Worm (Caenorhabditis elegans) whole organism, L4 larva: ENCODE data around the gene egrh-3.

Experiments used
- T20F7.1 ChIP-seq: fragments of 200-800 bp; sonication (Bioruptor generic); optimal IDR thresholded peaks from 2 replicates; lab custom pipeline; 2018; ENCODE audit warnings: mild to moderate bottlenecking, missing genetic modification characterization, missing compliant biosample characterization
- ZK546.5 ChIP-seq, 2 experiments: sonication (generic microtip); optimal IDR thresholded peaks; 2 replicates each; lab custom pipeline; 2017; ENCODE audit warnings: missing biosample characterization in 2 of 2, missing genetic modification characterization in 2 of 2
- aha-1 ChIP-seq: fragments of 150-350 bp; peaks from one replicate; lab custom pipeline; 2014; ENCODE audit warnings: missing biosample characterization, missing genetic modification characterization
- aly-2 ChIP-seq: sonication (generic microtip); optimal IDR thresholded peaks from 2 replicates; lab custom pipeline; 2018; ENCODE audit warnings: missing biosample characterization, missing genetic modification characterization
- ama-1 ChIP-seq: fragments of 150-350 bp; optimal IDR thresholded peaks from 2 replicates; lab custom pipeline; 2014; ENCODE audit warnings: inconsistent platforms, mixed read lengths
- arid-1 ChIP-seq: fragments of 200-800 bp; sonication (Bioruptor generic); conservative IDR thresholded peaks from 2 replicates; pipeline ENCODE4 v1.3.6; 2022; ENCODE audit warnings: missing genetic modification reagents, missing genetic modification characterization, missing compliant biosample characterization
- ceh-32 ChIP-seq: sonication (generic microtip); optimal IDR thresholded peaks from 2 replicates; lab custom pipeline; 2016; ENCODE audit warnings: mild to moderate bottlenecking, missing genetic modification characterization, missing compliant biosample characterization; ENCODE audit not compliant: poor library complexity
- ceh-44 ChIP-seq: fragments of 200-800 bp; sonication (Bioruptor generic); IDR thresholded peaks from 2 replicates; pipeline ENCODE4 v1.3.6; 2022; ENCODE audit warnings: missing genetic modification reagents, missing genetic modification characterization, missing compliant biosample characterization
- ceh-62 ChIP-seq: sonication (generic microtip); optimal IDR thresholded peaks from 2 replicates; lab custom pipeline; 2017; ENCODE audit warnings: missing biosample characterization, missing genetic modification characterization
- cey-2 ChIP-seq: sonication (generic microtip); optimal IDR thresholded peaks from 3 replicates; lab custom pipeline; 2017; ENCODE audit warnings: missing genetic modification characterization, mild to moderate bottlenecking, missing compliant biosample characterization, antibody characterized with exemption, borderline replicate concordance; ENCODE audit not compliant: insufficient read depth
- daf-12 ChIP-seq: fragments of 150-350 bp; optimal IDR thresholded peaks from 2 replicates; lab custom pipeline; 2014; ENCODE audit warnings: missing biosample characterization, missing genetic modification reagents, missing genetic modification characterization
- daf-16 ChIP-seq, 3 experiments: sonication (generic microtip); optimal IDR thresholded peaks; 2 replicates each; lab custom pipeline; 2016 to 2017; ENCODE audit warnings: missing genetic modification characterization in 3 of 3, missing genetic modification reagents in 3 of 3, mild to moderate bottlenecking in 2 of 3, missing compliant biosample characterization in 2 of 3, missing biosample characterization in 1 of 3, moderate library complexity in 1 of 3
- duxl-1 ChIP-seq: sonication (generic microtip); optimal IDR thresholded peaks from 2 replicates; lab custom pipeline; 2016; ENCODE audit warnings: mild to moderate bottlenecking, missing genetic modification characterization, moderate library complexity, missing compliant biosample characterization; ENCODE audit not compliant: poor library complexity
- dve-1 ChIP-seq: sonication (generic microtip); optimal IDR thresholded peaks from 2 replicates; lab custom pipeline; 2017; ENCODE audit warnings: antibody characterized with exemption, mild to moderate bottlenecking, missing genetic modification characterization, missing compliant biosample characterization; ENCODE audit not compliant: insufficient read depth
- egl-27 ChIP-seq: sonication (generic microtip); optimal IDR thresholded peaks from 3 replicates; lab custom pipeline; 2017; ENCODE audit warnings: missing biosample characterization, missing genetic modification reagents, missing genetic modification characterization
- egl-43 ChIP-seq: fragments of 200-800 bp; sonication (Bioruptor generic); IDR thresholded peaks from 2 replicates; pipeline ENCODE4 v1.3.6; 2022; ENCODE audit warnings: missing genetic modification reagents, missing genetic modification characterization, missing compliant biosample characterization
- fos-1 ChIP-seq: fragments of 150-350 bp; optimal IDR thresholded peaks from 2 replicates; lab custom pipeline; 2014; ENCODE audit warnings: missing biosample characterization, missing genetic modification characterization
- gei-8 ChIP-seq: fragments of 200-800 bp; sonication (Bioruptor generic); optimal IDR thresholded peaks from 2 replicates; lab custom pipeline; 2018; ENCODE audit warnings: mild to moderate bottlenecking, missing genetic modification characterization, missing compliant biosample characterization
- hif-1 ChIP-seq, 2 experiments: sonication (generic microtip); optimal IDR thresholded peaks; 2 replicates each; lab custom pipeline; 2016 to 2017; ENCODE audit warnings: missing compliant biosample characterization in 2 of 2, missing genetic modification characterization in 2 of 2, missing genetic modification reagents in 2 of 2, missing genotype in 2 of 2, mild to moderate bottlenecking in 1 of 2
- hlh-11 ChIP-seq: fragments of 200-800 bp; sonication (Bioruptor generic); optimal IDR thresholded peaks from 2 replicates; lab custom pipeline; 2018; ENCODE audit warnings: mild to moderate bottlenecking, missing genetic modification characterization, missing compliant biosample characterization
- hlh-30 ChIP-seq: sonication (generic microtip); optimal IDR thresholded peaks from 2 replicates; lab custom pipeline; 2017; ENCODE audit warnings: antibody characterized with exemption, mild to moderate bottlenecking, missing genetic modification characterization, missing compliant biosample characterization; ENCODE audit not compliant: insufficient read depth
- jun-1 ChIP-seq: fragments of 150-350 bp; optimal IDR thresholded peaks from 2 replicates; lab custom pipeline; 2014; ENCODE audit warnings: missing biosample characterization, missing genetic modification reagents, missing genetic modification characterization
- lin-1 ChIP-seq: fragments of 200-800 bp; sonication (Bioruptor generic); IDR thresholded peaks from 2 replicates; pipeline ENCODE4 v1.3.6; 2022; ENCODE audit warnings: missing genetic modification reagents, missing genetic modification characterization, missing compliant biosample characterization
- lin-13 ChIP-seq: fragments of 150-350 bp; optimal IDR thresholded peaks from 2 replicates; lab custom pipeline; 2014; ENCODE audit warnings: missing biosample characterization, missing genetic modification reagents, missing genetic modification characterization
- lin-29 ChIP-seq: fragments of 200-800 bp; sonication (Bioruptor generic); IDR thresholded peaks from 2 replicates; pipeline ENCODE4 v1.3.6; 2022; ENCODE audit warnings: missing genetic modification reagents, missing genetic modification characterization, missing compliant biosample characterization
- lin-39 ChIP-seq: fragments of 150-350 bp; optimal IDR thresholded peaks from 2 replicates; lab custom pipeline; 2014; ENCODE audit warnings: missing biosample characterization, missing genetic modification reagents, missing genetic modification characterization
- lsy-2 ChIP-seq, 2 experiments: fragments of 150-350 bp in 1 of 2; sonication (generic microtip) in 1 of 2; optimal IDR thresholded peaks; 2 replicates each; lab custom pipeline; 2014 to 2017; ENCODE audit warnings: missing biosample characterization in 2 of 2, missing genetic modification characterization in 2 of 2
- madf-9 ChIP-seq: fragments of 200-800 bp; sonication (Bioruptor generic); conservative IDR thresholded peaks from 2 replicates; pipeline ENCODE4 v1.3.6; 2022; ENCODE audit warnings: missing genetic modification reagents, missing genetic modification characterization, missing compliant biosample characterization
- mdt-29 ChIP-seq: fragments of 200-800 bp; sonication (Bioruptor generic); IDR thresholded peaks from 2 replicates; pipeline ENCODE4 v1.3.6; 2022; ENCODE audit warnings: missing genetic modification reagents, missing genetic modification characterization, missing compliant biosample characterization
- mes-2 ChIP-seq: sonication (generic microtip); optimal IDR thresholded peaks from 2 replicates; lab custom pipeline; 2016; ENCODE audit warnings: missing genotype, mild to moderate bottlenecking, missing genetic modification characterization, missing compliant biosample characterization; ENCODE audit not compliant: poor library complexity, severe bottlenecking
- mxl-2 ChIP-seq: fragments of 200-800 bp; sonication (Bioruptor generic); conservative IDR thresholded peaks from 2 replicates; pipeline ENCODE4 v1.3.6; 2022; ENCODE audit warnings: missing genetic modification reagents, missing genetic modification characterization, missing compliant biosample characterization
- nhr-102 ChIP-seq: sonication (generic microtip); optimal IDR thresholded peaks from 2 replicates; lab custom pipeline; 2016; ENCODE audit warnings: mild to moderate bottlenecking, missing genetic modification characterization, moderate library complexity, missing compliant biosample characterization
- nhr-11 ChIP-seq: fragments of 150-350 bp; optimal IDR thresholded peaks from 2 replicates; lab custom pipeline; 2014; ENCODE audit warnings: missing biosample characterization, missing genetic modification characterization
- nhr-25 ChIP-seq: sonication (generic microtip); optimal IDR thresholded peaks from 2 replicates; lab custom pipeline; 2017; ENCODE audit warnings: missing genetic modification characterization, mild to moderate bottlenecking, missing compliant biosample characterization, antibody characterized with exemption, moderate library complexity, borderline replicate concordance; ENCODE audit not compliant: insufficient read depth
- nhr-28 ChIP-seq: fragments of 150-350 bp; optimal IDR thresholded peaks from 2 replicates; lab custom pipeline; 2014; ENCODE audit warnings: missing biosample characterization, missing genetic modification characterization
- nhr-42 ChIP-seq: fragments of 200-800 bp; sonication (Bioruptor generic); IDR thresholded peaks from 2 replicates; pipeline ENCODE4 v1.3.6; 2022; ENCODE audit warnings: missing genetic modification characterization, missing compliant biosample characterization
- nhr-76 ChIP-seq: fragments of 150-350 bp; optimal IDR thresholded peaks from 2 replicates; lab custom pipeline; 2014; ENCODE audit warnings: missing biosample characterization, missing genetic modification characterization
- nhr-77 ChIP-seq: fragments of 150-350 bp; optimal IDR thresholded peaks from 2 replicates; lab custom pipeline; 2014; ENCODE audit warnings: missing biosample characterization, missing genetic modification characterization
- pqm-1 ChIP-seq: sonication (generic microtip); optimal IDR thresholded peaks from 2 replicates; lab custom pipeline; 2017; ENCODE audit warnings: missing biosample characterization, missing genetic modification characterization
- sdz-12 ChIP-seq: fragments of 200-800 bp; sonication (Bioruptor generic); optimal IDR thresholded peaks from 2 replicates; lab custom pipeline; 2018; ENCODE audit warnings: mild to moderate bottlenecking, missing genetic modification characterization, missing compliant biosample characterization
- skn-1 ChIP-seq: fragments of 150-350 bp; optimal IDR thresholded peaks from 2 replicates; lab custom pipeline; 2014; ENCODE audit warnings: missing biosample characterization, missing genetic modification characterization
- snpc-1.2 ChIP-seq: fragments of 200-800 bp; sonication (Bioruptor generic); IDR thresholded peaks from 2 replicates; pipeline ENCODE4 v1.3.6; 2022; ENCODE audit warnings: missing genetic modification reagents, missing genetic modification characterization, missing compliant biosample characterization
- spr-1 ChIP-seq: sonication (generic microtip); optimal IDR thresholded peaks from 2 replicates; lab custom pipeline; 2016; ENCODE audit warnings: mild to moderate bottlenecking, missing genetic modification characterization, missing compliant biosample characterization
- tag-97 ChIP-seq: fragments of 200-800 bp; sonication (Bioruptor generic); IDR thresholded peaks from 2 replicates; pipeline ENCODE4 v1.3.6; 2022; ENCODE audit warnings: missing genetic modification characterization, missing compliant biosample characterization
- unc-39 ChIP-seq: sonication (generic microtip); optimal IDR thresholded peaks from 2 replicates; lab custom pipeline; 2017; ENCODE audit warnings: missing biosample characterization, missing genetic modification characterization
- unc-62 ChIP-seq, 3 experiments: fragments of 150-350 bp in 1 of 3; sonication (generic microtip); optimal IDR thresholded peaks in 2 of 3; peaks in 1 of 3; 1 replicate in 1 of 3; 2 replicates in 2 of 3; lab custom pipeline; 2014 to 2017; ENCODE audit warnings: missing biosample characterization in 3 of 3, missing genetic modification characterization in 3 of 3, missing genetic modification reagents in 3 of 3, missing genotype in 1 of 3
- zag-1 ChIP-seq: fragments of 150-350 bp; optimal IDR thresholded peaks from 2 replicates; lab custom pipeline; 2014; ENCODE audit warnings: missing biosample characterization, missing genetic modification characterization
- zip-2 ChIP-seq: fragments of 150-350 bp; optimal IDR thresholded peaks from 2 replicates; lab custom pipeline; 2014; ENCODE audit warnings: missing biosample characterization, missing genetic modification characterization

The egrh-3 gene

DNA sequence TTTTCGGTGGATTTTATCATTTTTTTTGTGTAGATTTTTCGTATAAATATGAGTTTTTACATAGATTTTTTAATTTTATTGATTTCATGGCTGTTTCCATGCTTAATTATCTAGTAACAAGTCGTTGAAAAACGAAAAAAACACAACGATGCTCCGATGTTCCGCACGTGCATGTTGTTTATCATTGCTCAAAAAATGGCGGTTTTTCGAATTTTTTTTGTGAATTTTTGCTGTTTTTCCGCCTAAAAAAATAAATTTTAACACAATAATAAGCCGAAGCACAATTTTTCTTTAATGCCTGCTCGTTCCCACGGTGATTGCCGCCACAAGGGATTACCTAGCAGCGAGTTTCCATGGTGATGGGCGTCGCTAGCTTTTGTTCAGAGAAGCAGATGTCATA lies 46.5 kb downstream of the egrh-3 start (continued):
- TF ChIP-seq nhr-102 (tag; lab: Kevin White, UChicago) (no peak), mxl-2 (GFP tag; lab: Robert Waterston, UW) (no peak), tag-97 (GFP tag; lab: Robert Waterston, UW) (no peak), nhr-42 (no peak), arid-1 (GFP tag; lab: Robert Waterston, UW) (no peak), lsy-2 (tag; optimal IDR thresholded peaks at IDR 0.05; lab: Kevin White, UChicago) (no peak), skn-1 (tag; lab: Kevin White, UChicago) (no peak), cey-2 (tag; lab: Kevin White, UChicago) (no peak), egl-43 (GFP tag; lab: Robert Waterston, UW) (no peak), nhr-77 (tag; lab: Kevin White, UChicago) (no peak), nhr-25 (no peak), mes-2 (tag; lab: Kevin White, UChicago) (peak; percentile 2)
- TF ChIP-seq, all 104 proteins: peak for 6

DNA sequence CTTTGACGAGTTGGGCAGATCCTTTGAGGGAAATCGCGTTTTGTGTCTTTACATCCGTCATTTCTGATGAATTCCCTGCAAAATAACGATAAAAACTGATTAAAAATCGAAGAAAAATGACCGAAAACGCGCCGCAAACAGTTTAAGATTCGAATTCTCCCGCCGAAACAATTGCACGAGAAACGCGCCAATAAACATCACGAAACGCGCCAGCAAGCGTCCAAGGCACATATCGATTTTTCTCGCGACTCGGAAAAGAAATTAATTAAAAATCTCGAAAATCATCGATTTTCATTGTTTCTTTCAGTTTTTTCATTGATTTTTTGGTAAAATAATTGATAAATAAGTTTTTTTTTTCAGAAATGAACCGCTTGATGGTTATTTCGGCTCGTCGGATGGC lies 47.6 kb downstream of the egrh-3 start, which contains the start of the genes mdf-2 and nduv-3:
Gene mdf-2 (minus strand): TSS at position 176 of the 400 bp plus-strand sequence.
Gene nduv-3 (plus strand): TSS at position 361 of the 400 bp plus-strand sequence.
- TF ChIP-seq ceh-62 (no peak), lin-39 (tag; lab: Kevin White, UChicago) (no peak), hif-1 (tag; optimal IDR thresholded peaks at IDR 0.05; lab: Kevin White, UChicago) (peak in 1 of 2 experiments; percentile 13), daf-12 (no peak), egl-27 (tag; lab: Kevin White, UChicago) (no peak), fos-1 (tag; lab: Kevin White, UChicago) (no peak), aha-1 (tag; lab: Kevin White, UChicago) (peak; percentile 72), unc-39 (tag; lab: Kevin White, UChicago) (no peak), lin-1 (no peak), madf-9 (GFP tag; lab: Robert Waterston, UW) (no peak), lin-13 (GFP tag; lab: Kevin White, UChicago) (peak; percentile 74), mdt-29 (GFP tag; lab: Robert Waterston, UW) (no peak; the same call in 1 of the 2 replicates), nhr-77 (tag; lab: Kevin White, UChicago) (no peak), hlh-30 (tag; lab: Kevin White, UChicago) (peak; percentile 67), gei-8 (GFP tag; lab: Kevin White, UChicago) (no peak), zag-1 (no peak), jun-1 (peak; percentile 38), ZK546.5 (tag; optimal IDR thresholded peaks at IDR 0.05; lab: Kevin White, UChicago) (no peak), spr-1 (tag; lab: Kevin White, UChicago) (peak; percentile 40), zip-2 (tag; lab: Kevin White, UChicago) (no peak), aly-2 (tag; lab: Kevin White, UChicago) (no peak), nhr-76 (no peak), tag-97 (GFP tag; lab: Robert Waterston, UW) (no peak), duxl-1 (tag; lab: Kevin White, UChicago) (peak; percentile 27), daf-16 (GFP tag; optimal IDR thresholded peaks at IDR 0.05; lab: Kevin White, UChicago) (no peak), daf-16 (tag; optimal IDR thresholded peaks at IDR 0.05; lab: Kevin White, UChicago) (peak; percentile 33), dve-1 (tag; lab: Kevin White, UChicago) (peak; percentile 79), T20F7.1 (GFP tag; lab: Kevin White, UChicago) (peak; percentile 76), nhr-28 (no peak), nhr-11 (tag; lab: Kevin White, UChicago) (peak; percentile 54), snpc-1.2 (GFP tag; lab: Robert Waterston, UW) (no peak), lin-29 (GFP tag; lab: Robert Waterston, UW) (no peak), ceh-32 (tag; lab: Kevin White, UChicago) (no peak), pqm-1 (no peak), lsy-2 (tag; optimal IDR thresholded peaks at IDR 0.05; lab: Kevin White, UChicago) (peak in 1 of 2 experiments; percentile 91), ceh-44 (GFP tag; lab: Robert Waterston, UW) (no peak), hlh-11 (tag; lab: Kevin White, UChicago) (peak; percentile 48), unc-62 (GFP tag; optimal IDR thresholded peaks at IDR 0.05 in 1 of 2; lab: Kevin White, UChicago) (peak in 1 of 2 experiments; percentile 59), unc-62 (tag; optimal IDR thresholded peaks at IDR 0.05; lab: Kevin White, UChicago) (no peak), ama-1 (no peak), sdz-12 (GFP tag; lab: Kevin White, UChicago) (no peak)
